Worm (Caenorhabditis elegans): ENCODE measurements around the gene F56D5.6.
A peak's percentile ranks its signal among the peaks of the same experiment; 100 is the strongest.

Gene F56D5.6

DNA sequence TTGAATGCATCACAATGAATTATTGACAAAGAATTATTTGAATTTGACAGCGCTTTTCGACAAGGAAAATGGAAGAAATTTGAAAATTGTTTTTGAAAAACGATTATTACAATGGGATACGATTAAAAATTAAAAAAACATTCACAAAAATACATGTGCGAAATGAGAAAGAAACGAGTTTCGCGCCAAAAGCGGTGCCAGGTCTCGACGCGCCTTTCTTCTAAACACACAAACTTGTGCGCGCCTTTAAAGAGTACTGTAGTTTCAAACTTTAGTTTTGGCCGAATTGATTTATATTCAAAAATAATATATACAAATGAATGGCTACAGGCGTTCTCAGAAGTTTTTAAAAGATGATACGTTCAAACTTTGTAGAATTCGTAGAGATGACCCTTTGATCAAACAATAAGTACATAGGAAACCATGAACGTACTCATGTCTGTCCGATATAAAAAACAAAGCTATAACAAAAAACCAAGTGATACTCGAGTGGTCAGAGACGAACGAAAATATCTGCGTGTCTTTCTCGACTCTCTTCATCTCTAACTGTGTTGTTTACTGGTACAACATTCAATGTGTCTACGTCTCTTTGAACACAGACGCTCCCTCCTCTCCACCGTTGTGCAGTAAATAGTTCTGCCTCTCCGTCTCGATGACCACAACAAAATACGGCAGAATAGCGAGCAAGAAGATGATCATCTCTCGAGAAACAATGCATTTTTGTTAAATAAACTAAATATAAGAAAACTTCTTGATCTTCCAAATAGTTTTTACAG is 33.7 kb upstream of the F56D5.6 start (continued):
- TF ChIP-seq tlf-1 (GFP tag; optimal IDR thresholded peaks at IDR 0.05) (peak; percentile 50), F55B11.4 (tag; optimal IDR thresholded peaks at IDR 0.05; ENCODE audit: borderline replicate concordance, insufficient read depth) (no peak), F10E7.11 (tag; optimal IDR thresholded peaks at IDR 0.05) (no peak), ztf-25 (GFP tag; IDR thresholded peaks at IDR 0.05) (no peak), cebp-2 (GFP tag; IDR thresholded peaks at IDR 0.05) (no peak), T26A5.8 (tag; optimal IDR thresholded peaks at IDR 0.05) (no peak), attf-6 (GFP tag; IDR thresholded peaks at IDR 0.05) (0 out of 2 replicates have a peak, but pooled peaks have one; percentile 22), C17E4.6 (GFP tag; IDR thresholded peaks at IDR 0.05) (no peak), bed-1 (GFP tag; IDR thresholded peaks at IDR 0.05) (no peak), nhr-27 (tag; optimal IDR thresholded peaks at IDR 0.05) (no peak), hlh-26 (GFP tag; conservative IDR thresholded peaks at IDR 0.05) (no peak), B0261.1 (tag; optimal IDR thresholded peaks at IDR 0.05) (no peak), ztf-22 (GFP tag; optimal IDR thresholded peaks at IDR 0.05) (no peak), ets-4 (GFP tag; optimal IDR thresholded peaks at IDR 0.05) (no peak), lin-35 (GFP tag; optimal IDR thresholded peaks at IDR 0.05) (no peak), die-1 (tag; optimal IDR thresholded peaks at IDR 0.05) (no peak), tbx-9 (tag; optimal IDR thresholded peaks at IDR 0.05; ENCODE audit: borderline replicate concordance) (no peak), akir-1 (GFP tag; optimal IDR thresholded peaks at IDR 0.05) (no peak), hsf-1 (GFP tag; IDR thresholded peaks at IDR 0.05) (0 out of 2 replicates have a peak, but pooled peaks have one; percentile 16), atf-7 (tag; optimal IDR thresholded peaks at IDR 0.05) (no peak), somi-1 (GFP tag; optimal IDR thresholded peaks at IDR 0.05) (no peak), lin-54 (GFP tag; optimal IDR thresholded peaks at IDR 0.05) (peak; percentile 70), sdz-38 (tag; optimal IDR thresholded peaks at IDR 0.05) (no peak), F22D6.2 (tag; optimal IDR thresholded peaks at IDR 0.05) (no peak), F57C9.4 (tag; optimal IDR thresholded peaks at IDR 0.05) (no peak), ZK185.1 (tag; optimal IDR thresholded peaks at IDR 0.05; ENCODE audit: poor library complexity, severe bottlenecking) (peak; percentile 10), F52B5.7 (tag; optimal IDR thresholded peaks at IDR 0.05) (no peak), repo-1 (tag; optimal IDR thresholded peaks at IDR 0.05) (no peak), rcor-1 (GFP tag; IDR thresholded peaks at IDR 0.05) (no peak), ztf-28 (GFP tag; IDR thresholded peaks at IDR 0.05) (no peak), nhr-80 (tag; optimal IDR thresholded peaks at IDR 0.05) (peak; percentile 15), tbp1 (GFP tag; optimal IDR thresholded peaks at IDR 0.05) (peak; percentile 13), ccch-3 (GFP tag; optimal IDR thresholded peaks at IDR 0.05) (no peak), attf-3 (GFP tag; conservative IDR thresholded peaks at IDR 0.05) (no peak), sptf-2 (GFP tag; optimal IDR thresholded peaks at IDR 0.05) (no peak), egrh-3 (GFP tag; IDR thresholded peaks at IDR 0.05) (no peak), nhr-179 (tag; optimal IDR thresholded peaks at IDR 0.05) (no peak), zfh-2 (GFP tag; conservative IDR thresholded peaks at IDR 0.05) (no peak), lag-1 (GFP tag; IDR thresholded peaks at IDR 0.05) (no peak), nhr-90 (tag; optimal IDR thresholded peaks at IDR 0.05) (no peak), let-526 (GFP tag; IDR thresholded peaks at IDR 0.05) (no peak), bed-2 (GFP tag; IDR thresholded peaks at IDR 0.05) (no peak), dox-1 (GFP tag; IDR thresholded peaks at IDR 0.05) (0 out of 2 replicates have a peak, but pooled peaks have one; percentile 13), gei-17 (GFP tag; optimal IDR thresholded peaks at IDR 0.05) (no peak), lin-40 (tag; optimal IDR thresholded peaks at IDR 0.05) (peak; percentile 8), Y67H2A.10 (GFP tag; conservative IDR thresholded peaks at IDR 0.05) (no peak), lsl-1 (GFP tag; optimal IDR thresholded peaks at IDR 0.05) (peak; percentile 90), xnd-1 (tag; optimal IDR thresholded peaks at IDR 0.05) (peak; percentile 89)

Data from whole organism, young adult.